Worm (Caenorhabditis elegans) whole organism, young adult: ENCODE data around the gene gcsh-1.

Experiments used
- B0019.2 ChIP-seq: fragments of 200-800 bp; sonication (Bioruptor generic); conservative IDR thresholded peaks from 2 replicates; pipeline ENCODE4 v1.3.6; 2022; ENCODE audit warnings: missing genetic modification reagents, missing genetic modification characterization, missing compliant biosample characterization
- B0261.1 ChIP-seq: sonication (generic microtip); optimal IDR thresholded peaks from 2 replicates; lab custom pipeline; 2016; ENCODE audit warnings: mild to moderate bottlenecking, missing genetic modification characterization, moderate library complexity, missing compliant biosample characterization
- C06A6.2 ChIP-seq: fragments of 200-800 bp; sonication (Bioruptor generic); conservative IDR thresholded peaks from 2 replicates; pipeline ENCODE4 v1.3.6; 2022; ENCODE audit warnings: missing genetic modification characterization, missing compliant biosample characterization
- D2030.7 ChIP-seq: fragments of 200-800 bp; sonication (Bioruptor generic); IDR thresholded peaks from 2 replicates; pipeline ENCODE4 v1.3.6; 2022; ENCODE audit warnings: missing genetic modification reagents, missing genetic modification characterization, missing compliant biosample characterization
- F52B5.7 ChIP-seq: sonication (generic microtip); optimal IDR thresholded peaks from 2 replicates; lab custom pipeline; 2016; ENCODE audit warnings: mild to moderate bottlenecking, missing genetic modification characterization, missing compliant biosample characterization
- K11D2.4 ChIP-seq: fragments of 200-800 bp; sonication (Bioruptor generic); IDR thresholded peaks from 2 replicates; pipeline ENCODE4 v1.3.6; 2022; ENCODE audit warnings: missing genetic modification reagents, missing genetic modification characterization, missing compliant biosample characterization
- K12H6.12 ChIP-seq: fragments of 200-800 bp; sonication (Bioruptor generic); optimal IDR thresholded peaks from 2 replicates; lab custom pipeline; 2018; ENCODE audit warnings: mild to moderate bottlenecking, missing genetic modification characterization, missing compliant biosample characterization
- T26A5.8 ChIP-seq: sonication (generic microtip); optimal IDR thresholded peaks from 2 replicates; lab custom pipeline; 2016; ENCODE audit warnings: missing genetic modification characterization, missing compliant biosample characterization
- Y53F4B.3 ChIP-seq: fragments of 200-800 bp; sonication (Bioruptor generic); IDR thresholded peaks from 2 replicates; pipeline ENCODE4 v1.3.6; 2022; ENCODE audit warnings: missing genetic modification reagents, missing genetic modification characterization, missing compliant biosample characterization
- Y67H2A.10 ChIP-seq: fragments of 200-800 bp; sonication (Bioruptor generic); conservative IDR thresholded peaks from 2 replicates; pipeline ENCODE4 v1.3.6; 2022; ENCODE audit warnings: missing genetic modification reagents, missing genetic modification characterization, missing compliant biosample characterization
- Y79H2A.3 ChIP-seq: fragments of 200-800 bp; sonication (Bioruptor generic); conservative IDR thresholded peaks from 2 replicates; pipeline ENCODE4 v1.3.6; 2022; ENCODE audit warnings: missing genetic modification reagents, missing genetic modification characterization, missing compliant biosample characterization
- ZK185.1 ChIP-seq: sonication (generic microtip); optimal IDR thresholded peaks from 2 replicates; lab custom pipeline; 2016; ENCODE audit warnings: mild to moderate bottlenecking, missing genetic modification characterization, missing compliant biosample characterization; ENCODE audit not compliant: poor library complexity, severe bottlenecking
- aptf-3 ChIP-seq: fragments of 200-800 bp; sonication (Bioruptor generic); IDR thresholded peaks from 2 replicates; pipeline ENCODE4 v1.3.6; 2022; ENCODE audit warnings: missing genetic modification characterization, missing compliant biosample characterization
- attf-5 ChIP-seq: fragments of 200-800 bp; sonication (Bioruptor generic); optimal IDR thresholded peaks from 2 replicates; lab custom pipeline; 2018; ENCODE audit warnings: mild to moderate bottlenecking, missing genetic modification characterization, missing compliant biosample characterization
- ccch-3 ChIP-seq: fragments of 200-800 bp; sonication (Bioruptor generic); optimal IDR thresholded peaks from 2 replicates; lab custom pipeline; 2018; ENCODE audit warnings: mild to moderate bottlenecking, missing genetic modification characterization, missing compliant biosample characterization
- ceh-27 ChIP-seq: fragments of 200-800 bp; sonication (Bioruptor generic); optimal IDR thresholded peaks from 2 replicates; lab custom pipeline; 2018; ENCODE audit warnings: mild to moderate bottlenecking, missing genetic modification characterization, moderate library complexity, missing compliant biosample characterization
- ceh-91 ChIP-seq: fragments of 200-800 bp; sonication (Bioruptor generic); IDR thresholded peaks from 2 replicates; pipeline ENCODE4 v1.3.6; 2022; ENCODE audit warnings: missing genetic modification reagents, missing genetic modification characterization, missing compliant biosample characterization
- chd-7 ChIP-seq: sonication (generic microtip); optimal IDR thresholded peaks from 2 replicates; lab custom pipeline; 2016; ENCODE audit warnings: mild to moderate bottlenecking, missing genetic modification characterization, moderate library complexity, missing compliant biosample characterization
- dpff-1 ChIP-seq: sonication (generic microtip); optimal IDR thresholded peaks from 2 replicates; lab custom pipeline; 2017; ENCODE audit warnings: mild to moderate bottlenecking, missing genetic modification characterization, missing compliant biosample characterization
- efl-1 ChIP-seq: fragments of 150-350 bp; optimal IDR thresholded peaks from 2 replicates; lab custom pipeline; 2014; ENCODE audit warnings: missing biosample characterization, missing genetic modification reagents, missing genetic modification characterization
- egl-18 ChIP-seq: fragments of 200-800 bp; sonication (Bioruptor generic); IDR thresholded peaks from 2 replicates; pipeline ENCODE4 v1.3.6; 2022; ENCODE audit warnings: missing genetic modification reagents, missing genetic modification characterization, missing compliant biosample characterization
- ets-4 ChIP-seq: fragments of 200-800 bp; sonication (Bioruptor generic); optimal IDR thresholded peaks from 2 replicates; lab custom pipeline; 2018; ENCODE audit warnings: mild to moderate bottlenecking, missing genetic modification characterization, missing compliant biosample characterization
- gei-17 ChIP-seq: fragments of 200-800 bp; sonication (Bioruptor generic); optimal IDR thresholded peaks from 2 replicates; lab custom pipeline; 2018; ENCODE audit warnings: mild to moderate bottlenecking, missing genetic modification characterization, missing compliant biosample characterization
- hrde-1 ChIP-seq: sonication (generic microtip); optimal IDR thresholded peaks from 2 replicates; lab custom pipeline; 2016; ENCODE audit warnings: missing genetic modification characterization, mild to moderate bottlenecking, missing compliant biosample characterization, moderate library complexity, missing genotype, missing genetic modification reagents, borderline replicate concordance
- let-526 ChIP-seq: fragments of 200-800 bp; sonication (Bioruptor generic); IDR thresholded peaks from 2 replicates; pipeline ENCODE4 v1.3.6; 2022; ENCODE audit warnings: missing genetic modification reagents, missing genetic modification characterization, missing compliant biosample characterization
- let-607 ChIP-seq, 2 experiments: fragments of 200-800 bp in 1 of 2; sonication (Bioruptor generic) in 1 of 2; sonication (generic microtip) in 1 of 2; optimal IDR thresholded peaks; 2 replicates each; lab custom pipeline; 2016 to 2018; ENCODE audit warnings: mild to moderate bottlenecking in 2 of 2, missing compliant biosample characterization in 2 of 2, missing genetic modification characterization in 2 of 2, moderate library complexity in 2 of 2, missing genotype in 1 of 2
- lin-54 ChIP-seq: fragments of 200-800 bp; sonication (Bioruptor generic); optimal IDR thresholded peaks from 2 replicates; lab custom pipeline; 2018; ENCODE audit warnings: mild to moderate bottlenecking, missing genetic modification characterization, missing compliant biosample characterization
- madf-10 ChIP-seq: sonication (generic microtip); optimal IDR thresholded peaks from 2 replicates; lab custom pipeline; 2016; ENCODE audit warnings: mild to moderate bottlenecking, missing genetic modification characterization, missing compliant biosample characterization
- madf-3 ChIP-seq: fragments of 200-800 bp; sonication (Bioruptor generic); IDR thresholded peaks from 2 replicates; pipeline ENCODE4 v1.3.6; 2022; ENCODE audit warnings: missing genetic modification reagents, missing genetic modification characterization, missing compliant biosample characterization
- mxl-1 ChIP-seq: sonication (generic microtip); optimal IDR thresholded peaks from 2 replicates; lab custom pipeline; 2016; ENCODE audit warnings: missing genetic modification characterization, missing compliant biosample characterization
- nfya-1 ChIP-seq: sonication (generic microtip); optimal IDR thresholded peaks from 2 replicates; lab custom pipeline; 2017; ENCODE audit warnings: antibody characterized with exemption, missing compliant biosample characterization, missing genetic modification characterization, borderline replicate concordance; ENCODE audit not compliant: insufficient read depth
- nfya-2 ChIP-seq: fragments of 200-800 bp; sonication (Bioruptor generic); IDR thresholded peaks from 2 replicates; pipeline ENCODE4 v1.3.6; 2022; ENCODE audit warnings: missing genetic modification reagents, missing genetic modification characterization, missing compliant biosample characterization
- nfyb-1 ChIP-seq: fragments of 200-800 bp; sonication (Bioruptor generic); IDR thresholded peaks from 2 replicates; pipeline ENCODE4 v1.3.6; 2022; ENCODE audit warnings: missing genetic modification reagents, missing genetic modification characterization, missing compliant biosample characterization
- nhr-90 ChIP-seq: sonication (generic microtip); optimal IDR thresholded peaks from 2 replicates; lab custom pipeline; 2016; ENCODE audit warnings: missing genotype, mild to moderate bottlenecking, missing genetic modification characterization, missing compliant biosample characterization
- pbrm-1 ChIP-seq: fragments of 200-800 bp; sonication (Bioruptor generic); IDR thresholded peaks from 2 replicates; pipeline ENCODE4 v1.3.6; 2022; ENCODE audit warnings: missing genetic modification reagents, missing genetic modification characterization, missing compliant biosample characterization
- rcor-1 ChIP-seq: fragments of 200-800 bp; sonication (Bioruptor generic); IDR thresholded peaks from 2 replicates; pipeline ENCODE4 v1.3.6; 2022; ENCODE audit warnings: missing genetic modification reagents, missing genetic modification characterization, missing compliant biosample characterization
- rpc-1 ChIP-seq, 2 experiments: fragments of 150-350 bp in 1 of 2; sonication (generic microtip) in 1 of 2; optimal IDR thresholded peaks; 2 replicates each; lab custom pipeline; 2014 to 2018; ENCODE audit warnings: missing biosample characterization in 1 of 2, missing genetic modification characterization in 1 of 2, missing genetic modification reagents in 1 of 2, missing genotype in 1 of 2
- sdz-38 ChIP-seq: sonication (generic microtip); optimal IDR thresholded peaks from 2 replicates; lab custom pipeline; 2016; ENCODE audit warnings: missing genotype, missing genetic modification characterization, missing compliant biosample characterization
- snpc-3.4 ChIP-seq: sonication (generic microtip); optimal IDR thresholded peaks from 2 replicates; lab custom pipeline; 2017; ENCODE audit warnings: missing genetic modification characterization, mild to moderate bottlenecking, missing compliant biosample characterization, antibody characterized with exemption, moderate library complexity, missing genotype, missing genetic modification reagents
- snpc-4 ChIP-seq, 5 experiments: fragments of 150-350 bp in 1 of 5; sonication (generic microtip) in 4 of 5; optimal IDR thresholded peaks; 2 replicates each; lab custom pipeline; 2014 to 2018; ENCODE audit warnings: missing genetic modification characterization in 5 of 5, missing biosample characterization in 3 of 5, antibody characterized with exemption in 2 of 5, mild to moderate bottlenecking in 2 of 5, missing compliant biosample characterization in 2 of 5, missing genotype in 2 of 5, moderate library complexity in 2 of 5, missing genetic modification reagents in 1 of 5
- tbx-9 ChIP-seq: sonication (generic microtip); optimal IDR thresholded peaks from 2 replicates; lab custom pipeline; 2016; ENCODE audit warnings: borderline replicate concordance, missing genetic modification characterization, inconsistent platforms, missing compliant biosample characterization
- tlf-1 ChIP-seq: fragments of 200-800 bp; sonication (Bioruptor generic); optimal IDR thresholded peaks from 2 replicates; lab custom pipeline; 2018; ENCODE audit warnings: mild to moderate bottlenecking, missing genetic modification characterization, missing compliant biosample characterization
- xnd-1 ChIP-seq: sonication (generic microtip); optimal IDR thresholded peaks from 2 replicates; lab custom pipeline; 2016; ENCODE audit warnings: missing genotype, missing genetic modification reagents, missing genetic modification characterization, missing compliant biosample characterization
- zfh-2 ChIP-seq: fragments of 200-800 bp; sonication (Bioruptor generic); conservative IDR thresholded peaks from 2 replicates; pipeline ENCODE4 v1.3.6; 2022; ENCODE audit warnings: missing genetic modification reagents, missing genetic modification characterization, missing compliant biosample characterization
- ztf-18 ChIP-seq: sonication (generic microtip); optimal IDR thresholded peaks from 2 replicates; lab custom pipeline; 2016; ENCODE audit warnings: missing genotype, mild to moderate bottlenecking, missing genetic modification characterization, missing compliant biosample characterization
- ztf-26 ChIP-seq: sonication (generic microtip); optimal IDR thresholded peaks from 2 replicates; lab custom pipeline; 2017; ENCODE audit warnings: missing genetic modification characterization, missing compliant biosample characterization
- ztf-6 ChIP-seq: fragments of 200-800 bp; sonication (Bioruptor generic); IDR thresholded peaks from 2 replicates; pipeline ENCODE4 v1.3.6; 2022; ENCODE audit warnings: missing genetic modification reagents, missing genetic modification characterization, missing compliant biosample characterization

gcsh-1 gene

DNA sequence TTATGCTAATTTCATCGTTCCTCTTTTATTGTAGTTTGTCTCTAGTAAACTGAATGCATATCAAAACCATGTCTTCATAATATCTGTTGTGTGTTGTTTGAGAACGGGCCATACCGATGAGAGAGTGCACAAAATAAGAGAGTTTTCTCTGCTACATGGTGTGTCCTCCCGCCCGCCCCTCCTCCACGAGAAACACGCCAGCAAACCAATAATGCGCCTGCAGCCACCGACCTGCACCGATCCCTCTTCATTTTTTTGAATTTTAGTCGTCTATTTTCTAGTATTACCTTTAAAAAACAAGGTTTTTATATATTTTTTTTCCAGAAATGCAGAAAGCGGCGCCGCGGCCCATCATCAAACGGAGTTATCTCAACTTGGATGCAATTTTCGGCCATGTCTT is 34.6 kb downstream of the gcsh-1 start, which contains the start of gene gfi-3 (continued):
- peak; percentile 77 for TF ChIP-seq zfh-2
- TF ChIP-seq ccch-3 (GFP tag; lab: Kevin White, UChicago) = no peak
- no peak for TF ChIP-seq xnd-1 (tag; lab: Kevin White, UChicago)
- peak; percentile 74 for TF ChIP-seq attf-5 (GFP tag; lab: Kevin White, UChicago)
- TF ChIP-seq rcor-1 (GFP tag; lab: Robert Waterston, UW) = 0 out of 2 replicates have a peak, but pooled peaks have one; percentile 32
- no peak for TF ChIP-seq F52B5.7 (tag; lab: Kevin White, UChicago)
- TF ChIP-seq snpc-4 (GFP tag; optimal IDR thresholded peaks at IDR 0.05; lab: Kevin White, UChicago) = no peak
- TF ChIP-seq snpc-4 (tag; optimal IDR thresholded peaks at IDR 0.05; lab: Kevin White, UChicago) = peak; percentile 67 to 92 (median 89)
- TF ChIP-seq ceh-27 (GFP tag; lab: Kevin White, UChicago) = peak; percentile 70
- peak; percentile 2 for TF ChIP-seq snpc-3.4 (tag; lab: Kevin White, UChicago)
- TF ChIP-seq rpc-1 (optimal IDR thresholded peaks at IDR 0.05; lab: Kevin White, UChicago) = no peak
- TF ChIP-seq rpc-1 (tag; optimal IDR thresholded peaks at IDR 0.05; lab: Kevin White, UChicago) = no peak
- 0 out of 2 replicates have a peak, but pooled peaks have one; percentile 19 for TF ChIP-seq K11D2.4
- TF ChIP-seq Y67H2A.10 = no peak
- TF ChIP-seq B0019.2 (GFP tag; lab: Robert Waterston, UW) = no peak
- TF ChIP-seq D2030.7 = no peak
- TF ChIP-seq gei-17 (GFP tag; lab: Kevin White, UChicago) = peak; percentile 35
- TF ChIP-seq let-607 (tag; optimal IDR thresholded peaks at IDR 0.05; lab: Kevin White, UChicago) = peak in 1 of 2 experiments; percentile 11
- no peak for TF ChIP-seq T26A5.8
- peak; percentile 65 for TF ChIP-seq ZK185.1
- TF ChIP-seq aptf-3 (GFP tag; lab: Robert Waterston, UW) = no peak
- TF ChIP-seq let-526 (GFP tag; lab: Robert Waterston, UW) = no peak
- TF ChIP-seq mxl-1 = no peak
- no peak for TF ChIP-seq Y79H2A.3 (GFP tag; lab: Robert Waterston, UW)
- TF ChIP-seq ztf-26 (tag; lab: Kevin White, UChicago) = peak; percentile 39
- TF ChIP-seq hrde-1 (tag; lab: Kevin White, UChicago) = no peak
- TF ChIP-seq K12H6.12 (tag; lab: Kevin White, UChicago) = peak; percentile 40
- TF ChIP-seq B0261.1 = peak; percentile 32
- TF ChIP-seq tlf-1 (GFP tag; lab: Kevin White, UChicago) = no peak
- peak; percentile 76 for TF ChIP-seq pbrm-1 (GFP tag; lab: Robert Waterston, UW)
- no peak for TF ChIP-seq nfya-1 (tag; lab: Kevin White, UChicago)
- peak; percentile 25 for TF ChIP-seq madf-10 (tag; lab: Kevin White, UChicago)
- TF ChIP-seq ceh-91 (GFP tag; lab: Robert Waterston, UW) = no peak
- TF ChIP-seq ztf-18 = peak; percentile 94
- TF ChIP-seq madf-3 = 0 out of 2 replicates have a peak, but pooled peaks have one; percentile 20
- TF ChIP-seq C06A6.2 (GFP tag; lab: Robert Waterston, UW) = 0 out of 2 replicates have a peak, but pooled peaks have one; percentile 33
- TF ChIP-seq nfya-2 (GFP tag; lab: Robert Waterston, UW) = no peak
- TF ChIP-seq efl-1 = peak; percentile 20
- TF ChIP-seq sdz-38 (tag; lab: Kevin White, UChicago) = no peak
- no peak for TF ChIP-seq tbx-9 (tag; lab: Kevin White, UChicago)
- no peak for TF ChIP-seq ets-4 (GFP tag; lab: Kevin White, UChicago)
- peak; percentile 37 for TF ChIP-seq lin-54
- no peak for TF ChIP-seq Y53F4B.3 (GFP tag; lab: Robert Waterston, UW)
- TF ChIP-seq ztf-6 = no peak
- TF ChIP-seq nhr-90 = no peak
- TF ChIP-seq nfyb-1 (GFP tag; lab: Robert Waterston, UW) = 0 out of 2 replicates have a peak, but pooled peaks have one; percentile 50
- TF ChIP-seq egl-18 (GFP tag; lab: Robert Waterston, UW) = no peak
- TF ChIP-seq chd-7 (tag; lab: Kevin White, UChicago) = no peak
- TF ChIP-seq dpff-1 (tag; lab: Kevin White, UChicago) = no peak
